Fruit fly (Drosophila melanogaster) whole organism, wandering third instar larva: Measurements from ENCODE around the gene CG4313.

Experiments
- Rel ChIP-seq, 2 experiments: fragments of 200-800 bp; sonication (Bioruptor generic) in 1 of 2; optimal IDR thresholded peaks; 2 replicates in 1 of 2; 3 replicates in 1 of 2; lab custom pipeline; 2016 to 2019; ENCODE audit warnings: mild to moderate bottlenecking in 2 of 2, missing biosample characterization in 2 of 2, missing genetic modification characterization in 2 of 2, moderate library complexity in 1 of 2
- lola ChIP-seq: fragments of >200 bp; optimal IDR thresholded peaks from 2 replicates; lab custom pipeline; 2017; ENCODE audit warnings: missing biosample characterization, missing genetic modification characterization

DNA sequence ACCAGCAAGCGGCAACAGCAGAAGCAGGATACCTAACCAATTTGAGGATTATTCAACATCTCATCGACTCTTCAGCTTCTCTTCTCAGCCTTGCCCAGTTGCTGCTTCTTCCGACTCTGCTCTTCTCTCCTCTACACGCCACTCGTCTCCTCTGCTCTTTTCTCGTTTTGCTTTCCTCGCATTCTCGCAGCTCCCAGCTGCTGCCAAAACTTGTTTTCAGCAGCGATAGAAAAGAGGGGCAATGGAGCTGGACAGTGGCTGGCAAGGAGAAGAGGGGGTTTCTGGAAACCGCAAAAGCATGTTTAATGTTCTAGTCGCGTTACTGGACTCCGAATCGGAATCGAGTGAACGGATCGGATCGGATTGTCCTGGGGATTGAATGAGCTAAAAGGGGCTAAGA lies 28.3 kb upstream of the CG4313 start:
- TF ChIP-seq Rel (GFP tag; optimal IDR thresholded peaks at IDR 0.05; lab: Kevin White, UChicago) (no peak), Rel (tag; optimal IDR thresholded peaks at IDR 0.05; lab: Kevin White, UChicago) (no peak), lola (GFP tag; lab: Kevin White, UChicago) (no peak)
